Fruit fly (Drosophila melanogaster) whole organism, embryonic: ENCODE measurements around the gene ppk7.
A peak's percentile ranks its signal among the peaks of the same experiment; 100 is the strongest.

ENCODE experiments used
- Atf3 ChIP-seq: fragments of 200-800 bp; sonication (Bioruptor generic); optimal IDR thresholded peaks from 3 replicates; lab custom pipeline; 2016; ENCODE audit warnings: missing biosample characterization, missing genetic modification characterization
- CG10543 ChIP-seq: fragments of 200-800 bp; sonication (Bioruptor generic); optimal IDR thresholded peaks from 3 replicates; lab custom pipeline; 2017; ENCODE audit warnings: missing biosample characterization, mild to moderate bottlenecking, missing genetic modification characterization, moderate library complexity
- CG10654 ChIP-seq: fragments of 200-800 bp; sonication (Bioruptor generic); optimal IDR thresholded peaks from 2 replicates; lab custom pipeline; 2016; ENCODE audit warnings: missing biosample characterization, missing genetic modification characterization
- CG11247 ChIP-seq: fragments of 200-800 bp; sonication (Bioruptor generic); IDR thresholded peaks from 2 replicates; pipeline ENCODE4 v1.3.6; 2022; ENCODE audit warnings: missing biosample characterization, missing genetic modification characterization
- CG12071 ChIP-seq: fragments of 200-800 bp; sonication (Bioruptor generic); optimal IDR thresholded peaks from 3 replicates; lab custom pipeline; 2018; ENCODE audit warnings: missing biosample characterization, mild to moderate bottlenecking, missing genetic modification characterization
- CG15479 ChIP-seq: fragments of 200-800 bp; sonication (Bioruptor generic); optimal IDR thresholded peaks from 3 replicates; lab custom pipeline; 2019; ENCODE audit warnings: missing biosample characterization, mild to moderate bottlenecking, missing genetic modification characterization, moderate library complexity
- CG16813 ChIP-seq: fragments of 200-800 bp; sonication (Bioruptor generic); IDR thresholded peaks from 3 replicates; pipeline ENCODE4 v1.3.6; 2022; ENCODE audit warnings: missing biosample characterization, missing genetic modification characterization; ENCODE audit not compliant: partially characterized antibody
- CG18619 ChIP-seq: fragments of 200-800 bp; sonication (Bioruptor generic); optimal IDR thresholded peaks from 3 replicates; lab custom pipeline; 2017; ENCODE audit warnings: missing biosample characterization, mild to moderate bottlenecking, missing genetic modification characterization
- CG30020 ChIP-seq: fragments of 200-800 bp; optimal IDR thresholded peaks from 2 replicates; lab custom pipeline; 2019; ENCODE audit warnings: missing biosample characterization, mild to moderate bottlenecking, missing genetic modification characterization, moderate library complexity
- CG31441 ChIP-seq: fragments of 200-800 bp; sonication (Bioruptor generic); IDR thresholded peaks from 2 replicates; pipeline ENCODE4 v1.3.6; 2022; ENCODE audit warnings: missing biosample characterization, missing genetic modification characterization
- CG34422 ChIP-seq: fragments of 200-800 bp; sonication (Bioruptor generic); IDR thresholded peaks from 3 replicates; pipeline ENCODE4 v1.3.6; 2022; ENCODE audit warnings: missing biosample characterization, missing genetic modification characterization
- CG4424 ChIP-seq: fragments of 200-800 bp; sonication (Bioruptor generic); optimal IDR thresholded peaks from 3 replicates; lab custom pipeline; 2016; ENCODE audit warnings: missing biosample characterization, missing genetic modification characterization
- CG6254 ChIP-seq: fragments of 200-800 bp; sonication (Bioruptor generic); optimal IDR thresholded peaks from 3 replicates; lab custom pipeline; 2017; ENCODE audit warnings: mild to moderate bottlenecking, missing biosample characterization, missing genetic modification reagents, missing genetic modification characterization
- CG7372 ChIP-seq: fragments of 200-800 bp; sonication (Bioruptor generic); IDR thresholded peaks from 2 replicates; pipeline ENCODE4 v1.3.6; 2022; ENCODE audit warnings: missing biosample characterization, missing genetic modification characterization
- CkIIα-i1 ChIP-seq: fragments of 200-800 bp; sonication (Bioruptor generic); IDR thresholded peaks from 2 replicates; pipeline ENCODE4 v1.3.6; 2022; ENCODE audit warnings: missing biosample characterization, missing genetic modification characterization
- Dek ChIP-seq: fragments of 200-800 bp; sonication (Bioruptor generic); optimal IDR thresholded peaks from 3 replicates; lab custom pipeline; 2019; ENCODE audit warnings: missing biosample characterization, mild to moderate bottlenecking, missing genetic modification characterization, moderate library complexity
- HLHmδ ChIP-seq: fragments of 200-800 bp; sonication (Bioruptor generic); optimal IDR thresholded peaks from 2 replicates; lab custom pipeline; 2018; ENCODE audit warnings: missing biosample characterization, mild to moderate bottlenecking, missing genetic modification characterization, moderate library complexity
- HmgZ ChIP-seq: fragments of 200-800 bp; sonication (Bioruptor generic); optimal IDR thresholded peaks from 2 replicates; lab custom pipeline; 2018; ENCODE audit warnings: missing biosample characterization, mild to moderate bottlenecking, missing genetic modification characterization
- Jarid2 ChIP-seq: fragments of 200-800 bp; sonication (Bioruptor generic); optimal IDR thresholded peaks from 3 replicates; lab custom pipeline; 2017; ENCODE audit warnings: mild to moderate bottlenecking, missing biosample characterization, missing genetic modification reagents, missing genetic modification characterization
- Lpt ChIP-seq: fragments of >200 bp; optimal IDR thresholded peaks from 2 replicates; lab custom pipeline; 2018; ENCODE audit warnings: missing biosample characterization, missing genetic modification characterization
- Meics ChIP-seq: fragments of 200-800 bp; sonication (Bioruptor generic); optimal IDR thresholded peaks from 2 replicates; lab custom pipeline; 2017; ENCODE audit warnings: missing biosample characterization, mild to moderate bottlenecking, missing genetic modification characterization
- Nf-YC ChIP-seq: fragments of 200-800 bp; optimal IDR thresholded peaks from 3 replicates; lab custom pipeline; 2019; ENCODE audit warnings: missing biosample characterization, mild to moderate bottlenecking, missing genetic modification characterization, moderate library complexity
- Spps ChIP-seq: fragments of 200-800 bp; sonication (Bioruptor generic); optimal IDR thresholded peaks from 2 replicates; lab custom pipeline; 2018; ENCODE audit warnings: missing biosample characterization, mild to moderate bottlenecking, missing genetic modification characterization
- Sry-β ChIP-seq: fragments of 200-800 bp; sonication (Bioruptor generic); optimal IDR thresholded peaks from 2 replicates; lab custom pipeline; 2018; ENCODE audit warnings: missing biosample characterization, mild to moderate bottlenecking, missing genetic modification characterization, moderate library complexity
- TFAM ChIP-seq: fragments of 200-800 bp; sonication (Bioruptor generic); optimal IDR thresholded peaks from 2 replicates; lab custom pipeline; 2017; ENCODE audit warnings: missing biosample characterization, missing genetic modification characterization, inconsistent platforms
- Taf1 ChIP-seq: fragments of 200-800 bp; sonication (Bioruptor generic); IDR thresholded peaks from 2 replicates; pipeline ENCODE4 v1.3.6; 2022; ENCODE audit warnings: missing biosample characterization, missing genetic modification characterization
- ac ChIP-seq: fragments of 200-800 bp; sonication (Bioruptor generic); optimal IDR thresholded peaks from 3 replicates; lab custom pipeline; 2017; ENCODE audit warnings: missing biosample characterization, mild to moderate bottlenecking, missing genetic modification characterization
- amos ChIP-seq: fragments of 200-800 bp; sonication (Bioruptor generic); IDR thresholded peaks from 2 replicates; pipeline ENCODE4 v1.3.6; 2022; ENCODE audit warnings: missing biosample characterization, missing genetic modification characterization; ENCODE audit not compliant: partially characterized antibody
- btn ChIP-seq: fragments of 200-800 bp; sonication (Bioruptor generic); optimal IDR thresholded peaks from 2 replicates; lab custom pipeline; 2016; ENCODE audit warnings: missing biosample characterization, missing genetic modification characterization
- chif ChIP-seq, 2 experiments: fragments of 200-800 bp; sonication (Bioruptor generic); optimal IDR thresholded peaks; 3 replicates each; lab custom pipeline; 2016; ENCODE audit warnings: missing biosample characterization in 2 of 2, missing genetic modification characterization in 2 of 2
- chinmo ChIP-seq: fragments of 200-800 bp; sonication (Bioruptor generic); IDR thresholded peaks from 4 replicates; pipeline ENCODE4 v1.3.6; 2022; ENCODE audit warnings: missing biosample characterization, missing genetic modification characterization; ENCODE audit not compliant: partially characterized antibody
- chm ChIP-seq: fragments of 200-800 bp; sonication (Bioruptor generic); IDR thresholded peaks from 2 replicates; pipeline ENCODE4 v1.3.6; 2022; ENCODE audit warnings: missing biosample characterization, missing genetic modification characterization
- dan ChIP-seq: fragments of 200-800 bp; sonication (Bioruptor generic); IDR thresholded peaks from 2 replicates; pipeline ENCODE4 v1.3.6; 2022; ENCODE audit warnings: missing biosample characterization, missing genetic modification characterization
- eve ChIP-seq, 2 experiments: fragments of >200 bp; optimal IDR thresholded peaks; 2 replicates each; lab custom pipeline; 2017; ENCODE audit warnings: missing biosample characterization in 2 of 2, missing genetic modification characterization in 2 of 2
- fd64A ChIP-seq: fragments of 200-800 bp; sonication (Bioruptor generic); optimal IDR thresholded peaks from 3 replicates; lab custom pipeline; 2018; ENCODE audit warnings: missing biosample characterization, mild to moderate bottlenecking, missing genetic modification characterization
- ftz-f1 ChIP-seq: fragments of 200-800 bp; sonication (Bioruptor generic); optimal IDR thresholded peaks from 2 replicates; lab custom pipeline; 2016; ENCODE audit warnings: missing biosample characterization, missing genetic modification characterization
- ind ChIP-seq: fragments of 200-800 bp; sonication (Bioruptor generic); optimal IDR thresholded peaks from 3 replicates; lab custom pipeline; 2016; ENCODE audit warnings: missing biosample characterization, missing genetic modification characterization
- lab ChIP-seq: fragments of 200-800 bp; sonication (Bioruptor generic); optimal IDR thresholded peaks from 3 replicates; lab custom pipeline; 2017; ENCODE audit warnings: missing biosample characterization, missing genetic modification characterization, mild to moderate bottlenecking, moderate library complexity, missing genetic modification reagents
- lbe ChIP-seq: fragments of 200-800 bp; sonication (Bioruptor generic); optimal IDR thresholded peaks from 2 replicates; lab custom pipeline; 2016; ENCODE audit warnings: missing biosample characterization, mild to moderate bottlenecking, missing genetic modification characterization
- oc ChIP-seq: fragments of 200-800 bp; sonication (Bioruptor generic); optimal IDR thresholded peaks from 2 replicates; lab custom pipeline; 2018; ENCODE audit warnings: missing biosample characterization, mild to moderate bottlenecking, missing genetic modification characterization, moderate library complexity
- org-1 ChIP-seq: fragments of 200-800 bp; sonication (Bioruptor generic); optimal IDR thresholded peaks from 2 replicates; lab custom pipeline; 2017; ENCODE audit warnings: missing biosample characterization, missing genetic modification characterization
- otp ChIP-seq: fragments of 200-800 bp; sonication (Bioruptor generic); IDR thresholded peaks from 3 replicates; pipeline ENCODE4, ENCODE4 v1.3.6; 2022; ENCODE audit warnings: missing biosample characterization, missing genetic modification characterization
- pb ChIP-seq: fragments of 200-800 bp; sonication (Bioruptor generic); optimal IDR thresholded peaks from 3 replicates; lab custom pipeline; 2016; ENCODE audit warnings: missing biosample characterization, missing genetic modification characterization
- psq ChIP-seq: fragments of 200-800 bp; sonication (Bioruptor generic); optimal IDR thresholded peaks from 2 replicates; lab custom pipeline; 2017; ENCODE audit warnings: missing biosample characterization, missing genetic modification characterization
- pzg ChIP-seq: fragments of 200-800 bp; sonication (Bioruptor generic); optimal IDR thresholded peaks from 3 replicates; lab custom pipeline; 2018; ENCODE audit warnings: missing biosample characterization, mild to moderate bottlenecking, missing genetic modification characterization, moderate library complexity
- sc ChIP-seq, 3 experiments: fragments of >200 bp in 2 of 3; fragments of 200-800 bp in 1 of 3; sonication (Bioruptor generic) in 1 of 3; optimal IDR thresholded peaks; 2 replicates in 2 of 3; 3 replicates in 1 of 3; lab custom pipeline; 2017; ENCODE audit warnings: mild to moderate bottlenecking in 1 of 3, missing biosample characterization in 1 of 3, missing genetic modification characterization in 1 of 3, missing genetic modification reagents in 1 of 3
- slbo ChIP-seq: fragments of 200-800 bp; sonication (Bioruptor generic); IDR thresholded peaks from 2 replicates; pipeline ENCODE4 v1.3.6; 2022; ENCODE audit warnings: missing biosample characterization, missing genetic modification characterization
- tio ChIP-seq: fragments of 200-800 bp; sonication (Bioruptor generic); optimal IDR thresholded peaks from 2 replicates; lab custom pipeline; 2017; ENCODE audit warnings: missing biosample characterization, missing genetic modification characterization, inconsistent platforms
- tna ChIP-seq: fragments of 200-800 bp; sonication (Bioruptor generic); IDR thresholded peaks from 2 replicates; pipeline ENCODE4 v1.3.6; 2022; ENCODE audit warnings: missing biosample characterization, missing genetic modification characterization; ENCODE audit not compliant: partially characterized antibody
- vnd ChIP-seq: fragments of 200-800 bp; sonication (Bioruptor generic); IDR thresholded peaks from 3 replicates; pipeline ENCODE4 v1.3.6; 2022; ENCODE audit warnings: missing biosample characterization, missing genetic modification characterization; ENCODE audit not compliant: partially characterized antibody
- zfh2 ChIP-seq: fragments of 200-800 bp; sonication (Bioruptor generic); optimal IDR thresholded peaks from 2 replicates; lab custom pipeline; 2016; ENCODE audit warnings: missing biosample characterization, missing genetic modification characterization

ppk7 gene

DNA sequence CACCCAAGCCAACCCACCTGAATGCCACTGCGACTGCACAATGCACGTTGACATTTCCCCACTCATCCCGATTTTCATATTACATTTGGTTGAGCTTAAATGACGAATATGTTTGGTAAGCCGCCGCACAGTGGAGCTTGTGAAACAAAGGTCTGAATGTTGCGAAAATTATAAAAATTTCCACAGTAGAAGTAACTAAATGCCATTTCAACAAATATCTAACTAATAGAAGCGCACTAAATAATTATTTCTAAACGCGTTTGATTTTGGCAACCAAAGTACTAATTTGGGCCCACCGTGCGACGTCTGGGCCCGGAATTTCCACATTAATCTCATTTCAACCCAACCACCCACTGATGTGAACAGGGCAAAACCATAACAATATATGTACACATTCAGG lies 47.2 kb downstream of the ppk7 start (continued):
- TF ChIP-seq fd64A (GFP tag; lab: Kevin White, UChicago) (no peak), eve (GFP tag; optimal IDR thresholded peaks at IDR 0.05; lab: Kevin White, UChicago) (peak in 1 of 2 experiments; percentile 33), zfh2 (GFP tag; lab: Kevin White, UChicago) (no peak), Taf1 (GFP tag; lab: Robert Waterston, UW) (no peak), CG15479 (GFP tag; lab: Kevin White, UChicago) (no peak), CG34422 (GFP tag; lab: Robert Waterston, UW) (no peak), Lpt (no peak), chinmo (GFP tag; lab: Robert Waterston, UW) (no peak), Spps (tag; lab: Kevin White, UChicago) (no peak), CG10654 (no peak), CG4424 (peak; percentile 23), pb (GFP tag; lab: Kevin White, UChicago) (no peak), org-1 (GFP tag; lab: Kevin White, UChicago) (no peak), Dek (no peak), CG18619 (GFP tag; lab: Kevin White, UChicago) (no peak), btn (GFP tag; lab: Kevin White, UChicago) (no peak), Jarid2 (GFP tag; lab: Kevin White, UChicago) (no peak), tio (GFP tag; lab: Kevin White, UChicago) (no peak), chm (GFP tag; lab: Robert Waterston, UW) (no peak), psq (GFP tag; lab: Kevin White, UChicago) (no peak), otp (peak; percentile 13; the same call in 1 of the 3 replicates), CG30020 (tag; lab: Kevin White, UChicago) (no peak), Sry-β (GFP tag; lab: Kevin White, UChicago) (no peak), HLHmδ (no peak), pzg (no peak), CG10543 (GFP tag; lab: Kevin White, UChicago) (no peak), vnd (GFP tag; lab: Robert Waterston, UW) (no peak), chif (GFP tag; optimal IDR thresholded peaks at IDR 0.05; lab: Kevin White, UChicago) (peak; percentile 18 to 22), CG11247 (GFP tag; lab: Robert Waterston, UW) (no peak), ind (GFP tag; lab: Kevin White, UChicago) (peak; percentile 15), ac (GFP tag; lab: Kevin White, UChicago) (no peak), CG7372 (GFP tag; lab: Robert Waterston, UW) (no peak), CG6254 (GFP tag; lab: Kevin White, UChicago) (no peak), tna (GFP tag; lab: Robert Waterston, UW) (no peak), Meics (GFP tag; lab: Kevin White, UChicago) (peak; percentile 4), ftz-f1 (GFP tag; lab: Kevin White, UChicago) (no peak), oc (tag; lab: Kevin White, UChicago) (no peak), Nf-YC (tag; lab: Kevin White, UChicago) (no peak), lab (peak; percentile 47), CG31441 (GFP tag; lab: Robert Waterston, UW) (0 out of 2 replicates have a peak, but pooled peaks have one; percentile 22), slbo (no peak), CG16813 (GFP tag; lab: Robert Waterston, UW) (no peak), dan (GFP tag; lab: Robert Waterston, UW) (no peak), sc (optimal IDR thresholded peaks at IDR 0.05; lab: Kevin White, UChicago) (no peak), sc (GFP tag; optimal IDR thresholded peaks at IDR 0.05; lab: Kevin White, UChicago) (no peak), Atf3 (GFP tag; lab: Kevin White, UChicago) (no peak), TFAM (GFP tag; lab: Kevin White, UChicago) (no peak), HmgZ (tag; lab: Kevin White, UChicago) (no peak), CkIIα-i1 (GFP tag; lab: Robert Waterston, UW) (no peak), amos (GFP tag; lab: Robert Waterston, UW) (no peak), CG12071 (peak; percentile 8), lbe (GFP tag; lab: Kevin White, UChicago) (no peak)
